Worm (Caenorhabditis elegans) whole organism, early embryonic: ENCODE results near the gene lbp-8.

Experiments used
- aly-1 ChIP-seq: sonication (generic microtip); optimal IDR thresholded peaks from 2 replicates; lab custom pipeline; 2016; ENCODE audit warnings: missing genetic modification characterization, missing compliant biosample characterization
- ama-1 ChIP-seq: fragments of 150-350 bp; optimal IDR thresholded peaks from 2 replicates; lab custom pipeline; 2014
- tbx-37 ChIP-seq: fragments of 200-800 bp; sonication (Bioruptor generic); conservative IDR thresholded peaks from 2 replicates; pipeline ENCODE4 v1.3.6; 2022; ENCODE audit warnings: missing genetic modification reagents, missing genetic modification characterization, missing compliant biosample characterization

DNA sequence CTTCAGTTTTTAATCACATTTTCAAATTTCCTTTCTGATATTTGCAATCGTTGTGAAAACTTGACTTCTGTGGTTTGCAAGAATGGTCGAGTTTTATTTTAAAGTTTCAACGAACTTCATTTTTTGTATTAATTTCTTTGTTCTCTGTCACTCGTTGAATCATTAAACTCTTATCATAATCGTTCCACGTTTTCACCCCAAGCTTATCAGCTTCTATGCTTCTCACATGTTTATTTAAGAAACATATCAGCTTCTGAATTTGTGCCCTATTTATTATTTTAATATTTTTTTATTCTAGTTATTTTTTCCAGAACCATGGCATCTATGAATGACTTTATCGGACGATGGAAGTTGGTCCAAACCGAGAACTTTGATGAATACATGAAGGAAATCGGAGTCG lies 11.3 kb upstream of the lbp-8 start, which contains the start of gene lbp-7:
- TF ChIP-seq ama-1 (lab: Kevin White, UChicago) (no peak), aly-1 (tag; lab: Kevin White, UChicago) (no peak), tbx-37 (GFP tag; lab: Robert Waterston, UW) (no peak)
